Fruit fly (Drosophila melanogaster) whole organism, embryonic: ENCODE results near the gene CG4115.

ENCODE experiments used
- B-H1 ChIP-seq: fragments of 200-800 bp; sonication (Bioruptor generic); IDR thresholded peaks from 3 replicates; pipeline ENCODE4 v1.3.6; 2022; ENCODE audit warnings: missing biosample characterization, missing genetic modification characterization
- CG10274 ChIP-seq: fragments of 200-800 bp; sonication (Bioruptor generic); optimal IDR thresholded peaks from 3 replicates; lab custom pipeline; 2017; ENCODE audit warnings: missing biosample characterization, mild to moderate bottlenecking, missing genetic modification characterization
- CG11085 ChIP-seq: fragments of 200-800 bp; sonication (Bioruptor generic); IDR thresholded peaks from 2 replicates; pipeline ENCODE4 v1.3.6; 2022; ENCODE audit warnings: missing biosample characterization, missing genetic modification characterization
- CG12071 ChIP-seq: fragments of 200-800 bp; sonication (Bioruptor generic); optimal IDR thresholded peaks from 3 replicates; lab custom pipeline; 2018; ENCODE audit warnings: missing biosample characterization, mild to moderate bottlenecking, missing genetic modification characterization
- CG12236 ChIP-seq: fragments of 200-800 bp; sonication (Bioruptor generic); optimal IDR thresholded peaks from 2 replicates; lab custom pipeline; 2016; ENCODE audit warnings: missing biosample characterization, missing genetic modification characterization
- CG12942 ChIP-seq: fragments of 200-800 bp; sonication (Bioruptor generic); optimal IDR thresholded peaks from 3 replicates; lab custom pipeline; 2016; ENCODE audit warnings: missing biosample characterization, missing genetic modification characterization
- CG13624 ChIP-seq: fragments of 200-800 bp; sonication (Bioruptor generic); optimal IDR thresholded peaks from 2 replicates; lab custom pipeline; 2016; ENCODE audit warnings: missing biosample characterization, missing genetic modification characterization
- CG15073 ChIP-seq: fragments of 200-800 bp; sonication (Bioruptor generic); optimal IDR thresholded peaks from 2 replicates; lab custom pipeline; 2016; ENCODE audit warnings: missing biosample characterization, missing genetic modification characterization
- CG17385 ChIP-seq: fragments of 200-800 bp; sonication (Bioruptor generic); optimal IDR thresholded peaks from 3 replicates; lab custom pipeline; 2018; ENCODE audit warnings: missing biosample characterization, mild to moderate bottlenecking, missing genetic modification characterization
- CG2120 ChIP-seq: fragments of 200-800 bp; sonication (Bioruptor generic); optimal IDR thresholded peaks from 3 replicates; lab custom pipeline; 2016; ENCODE audit warnings: missing biosample characterization, missing genetic modification characterization
- CG31441 ChIP-seq: fragments of 200-800 bp; sonication (Bioruptor generic); IDR thresholded peaks from 2 replicates; pipeline ENCODE4 v1.3.6; 2022; ENCODE audit warnings: missing biosample characterization, missing genetic modification characterization
- CG3838 ChIP-seq: fragments of 200-800 bp; sonication (Bioruptor generic); optimal IDR thresholded peaks from 3 replicates; lab custom pipeline; 2016; ENCODE audit warnings: missing biosample characterization, missing genetic modification characterization
- CG42726 ChIP-seq: fragments of 200-800 bp; sonication (Bioruptor generic); IDR thresholded peaks from 2 replicates; pipeline ENCODE4 v1.3.6; 2022; ENCODE audit warnings: missing biosample characterization, missing genetic modification characterization; ENCODE audit not compliant: partially characterized antibody
- CG4820 ChIP-seq: fragments of 200-800 bp; sonication (Bioruptor generic); optimal IDR thresholded peaks from 3 replicates; lab custom pipeline; 2016; ENCODE audit warnings: missing biosample characterization, missing genetic modification characterization
- CG5953 ChIP-seq: fragments of 200-800 bp; sonication (Bioruptor generic); IDR thresholded peaks from 2 replicates; pipeline ENCODE4 v1.3.6; 2022; ENCODE audit warnings: missing biosample characterization, missing genetic modification characterization
- CG6813 ChIP-seq: fragments of 200-800 bp; sonication (Bioruptor generic); optimal IDR thresholded peaks from 2 replicates; lab custom pipeline; 2017; ENCODE audit warnings: missing biosample characterization, missing genetic modification characterization, mild to moderate bottlenecking, moderate library complexity, missing genetic modification reagents
- CG9609 ChIP-seq: fragments of 200-800 bp; sonication (Bioruptor generic); optimal IDR thresholded peaks from 3 replicates; lab custom pipeline; 2016; ENCODE audit warnings: missing biosample characterization, missing genetic modification characterization
- Dp ChIP-seq: fragments of 200-800 bp; sonication (Bioruptor generic); optimal IDR thresholded peaks from 2 replicates; lab custom pipeline; 2018; ENCODE audit warnings: missing biosample characterization, mild to moderate bottlenecking, missing genetic modification characterization, moderate library complexity
- Elba2 ChIP-seq: fragments of 200-800 bp; sonication (Bioruptor generic); optimal IDR thresholded peaks from 3 replicates; lab custom pipeline; 2016; ENCODE audit warnings: missing biosample characterization, missing genetic modification characterization
- Ets65A ChIP-seq: fragments of 200-800 bp; sonication (Bioruptor generic); peaks from one replicate; lab custom pipeline; 2016; ENCODE audit warnings: missing biosample characterization, missing genetic modification characterization
- Fer1 ChIP-seq: fragments of 200-800 bp; sonication (Bioruptor generic); optimal IDR thresholded peaks from 2 replicates; lab custom pipeline; 2017; ENCODE audit warnings: missing biosample characterization, mild to moderate bottlenecking, missing genetic modification characterization
- Hmx ChIP-seq: fragments of 200-800 bp; sonication (Bioruptor generic); optimal IDR thresholded peaks from 2 replicates; lab custom pipeline; 2016; ENCODE audit warnings: missing biosample characterization, missing genetic modification characterization
- Hr39 ChIP-seq: fragments of >200 bp; optimal IDR thresholded peaks from 2 replicates; lab custom pipeline; 2017
- Hsf ChIP-seq: fragments of 200-800 bp; sonication (Bioruptor generic); optimal IDR thresholded peaks from 3 replicates; lab custom pipeline; 2016; ENCODE audit warnings: missing biosample characterization, missing genetic modification characterization
- MBD-R2 ChIP-seq: fragments of 200-800 bp; sonication (Bioruptor generic); IDR thresholded peaks from 2 replicates; pipeline ENCODE4 v1.3.6; 2022; ENCODE audit warnings: missing biosample characterization, missing genetic modification characterization
- NFAT ChIP-seq: fragments of 200-800 bp; sonication (Bioruptor generic); IDR thresholded peaks from 2 replicates; pipeline ENCODE4 v1.3.6; 2022; ENCODE audit warnings: missing biosample characterization, missing genetic modification characterization
- Sin3A ChIP-seq: fragments of >200 bp; optimal IDR thresholded peaks from 2 replicates; lab custom pipeline; 2018
- Spps ChIP-seq: fragments of 200-800 bp; sonication (Bioruptor generic); optimal IDR thresholded peaks from 2 replicates; lab custom pipeline; 2018; ENCODE audit warnings: missing biosample characterization, mild to moderate bottlenecking, missing genetic modification characterization
- Usf ChIP-seq: fragments of 200-800 bp; sonication (Bioruptor generic); optimal IDR thresholded peaks from 2 replicates; lab custom pipeline; 2017; ENCODE audit warnings: missing genotype, missing biosample characterization, missing genetic modification characterization
- ato ChIP-seq: fragments of 200-800 bp; sonication (Bioruptor generic); IDR thresholded peaks from 2 replicates; pipeline ENCODE4 v1.3.6; 2022; ENCODE audit warnings: missing biosample characterization, missing genetic modification characterization; ENCODE audit not compliant: partially characterized antibody
- bab2 ChIP-seq: fragments of 200-800 bp; sonication (Bioruptor generic); optimal IDR thresholded peaks from 2 replicates; lab custom pipeline; 2016; ENCODE audit warnings: missing biosample characterization, missing genetic modification characterization
- bbx ChIP-seq: fragments of 200-800 bp; sonication (Bioruptor generic); IDR thresholded peaks from 2 replicates; pipeline ENCODE4 v1.3.6; 2022; ENCODE audit warnings: missing biosample characterization, missing genetic modification characterization; ENCODE audit not compliant: partially characterized antibody
- bcd ChIP-seq: fragments of 200-800 bp; sonication (Bioruptor generic); optimal IDR thresholded peaks from 2 replicates; lab custom pipeline; 2017; ENCODE audit warnings: missing biosample characterization, mild to moderate bottlenecking, missing genetic modification characterization
- cwo ChIP-seq: fragments of 200-800 bp; sonication (Bioruptor generic); optimal IDR thresholded peaks from 3 replicates; lab custom pipeline; 2017; ENCODE audit warnings: missing biosample characterization, missing genetic modification characterization, mild to moderate bottlenecking, moderate library complexity, missing genetic modification reagents
- en ChIP-seq: fragments of 200-800 bp; sonication (Bioruptor generic); optimal IDR thresholded peaks from 2 replicates; lab custom pipeline; 2016; ENCODE audit warnings: missing biosample characterization, missing genetic modification characterization
- fd64A ChIP-seq: fragments of 200-800 bp; sonication (Bioruptor generic); optimal IDR thresholded peaks from 3 replicates; lab custom pipeline; 2018; ENCODE audit warnings: missing biosample characterization, mild to moderate bottlenecking, missing genetic modification characterization
- fru ChIP-seq: fragments of >200 bp; optimal IDR thresholded peaks from 2 replicates; lab custom pipeline; 2017
- gcm ChIP-seq: fragments of 200-800 bp; sonication (Bioruptor generic); optimal IDR thresholded peaks from 2 replicates; lab custom pipeline; 2019; ENCODE audit warnings: missing biosample characterization, mild to moderate bottlenecking, missing genetic modification characterization, moderate library complexity
- her ChIP-seq: fragments of 200-800 bp; sonication (Bioruptor generic); optimal IDR thresholded peaks from 2 replicates; lab custom pipeline; 2016; ENCODE audit warnings: missing biosample characterization, missing genetic modification characterization
- inv ChIP-seq: fragments of 200-800 bp; sonication (Bioruptor generic); IDR thresholded peaks from 2 replicates; pipeline ENCODE4 v1.3.6; 2022; ENCODE audit warnings: missing biosample characterization, missing genetic modification characterization; ENCODE audit not compliant: partially characterized antibody
- ken ChIP-seq: fragments of 200-800 bp; sonication (Bioruptor generic); IDR thresholded peaks from 3 replicates; pipeline ENCODE4 v1.3.6; 2022; ENCODE audit warnings: missing biosample characterization, missing genetic modification characterization
- lov ChIP-seq, 2 experiments: fragments of 200-800 bp in 1 of 2; fragments of >200 bp in 1 of 2; sonication (Bioruptor generic) in 1 of 2; IDR thresholded peaks in 1 of 2; optimal IDR thresholded peaks in 1 of 2; 2 replicates in 1 of 2; 3 replicates in 1 of 2; pipeline versions ENCODE4 v1.3.6 to Lab custom; 2017 to 2022; ENCODE audit warnings: missing biosample characterization in 1 of 2, missing genetic modification characterization in 1 of 2
- luna ChIP-seq: fragments of 200-800 bp; sonication (Bioruptor generic); optimal IDR thresholded peaks from 2 replicates; lab custom pipeline; 2016; ENCODE audit warnings: missing biosample characterization, missing genetic modification characterization
- nau ChIP-seq: fragments of 200-800 bp; sonication (Bioruptor generic); optimal IDR thresholded peaks from 3 replicates; lab custom pipeline; 2017; ENCODE audit warnings: missing biosample characterization, mild to moderate bottlenecking, missing genetic modification characterization, missing genetic modification reagents
- nmo ChIP-seq: fragments of 200-800 bp; sonication (Bioruptor generic); optimal IDR thresholded peaks from 2 replicates; lab custom pipeline; 2018; ENCODE audit warnings: missing biosample characterization, mild to moderate bottlenecking, missing genetic modification characterization, moderate library complexity
- ro ChIP-seq: fragments of 200-800 bp; sonication (Bioruptor generic); IDR thresholded peaks from 2 replicates; pipeline ENCODE4 v1.3.6; 2022; ENCODE audit warnings: missing biosample characterization, missing genetic modification characterization
- run ChIP-seq: fragments of 200-800 bp; sonication (Bioruptor generic); optimal IDR thresholded peaks from 3 replicates; lab custom pipeline; 2018; ENCODE audit warnings: missing biosample characterization, mild to moderate bottlenecking, missing genetic modification characterization
- salm ChIP-seq: fragments of 200-800 bp; sonication (Bioruptor generic); optimal IDR thresholded peaks from 2 replicates; lab custom pipeline; 2018; ENCODE audit warnings: missing biosample characterization, mild to moderate bottlenecking, missing genetic modification characterization
- tup ChIP-seq: fragments of 200-800 bp; sonication (Bioruptor generic); optimal IDR thresholded peaks from 2 replicates; lab custom pipeline; 2016; ENCODE audit warnings: missing biosample characterization, mild to moderate bottlenecking, missing genetic modification characterization, moderate library complexity
- unpg ChIP-seq: fragments of 200-800 bp; sonication (Bioruptor generic); optimal IDR thresholded peaks from 3 replicates; lab custom pipeline; 2018; ENCODE audit warnings: missing biosample characterization, mild to moderate bottlenecking, missing genetic modification characterization, moderate library complexity
- wor ChIP-seq: fragments of 200-800 bp; sonication (Bioruptor generic); IDR thresholded peaks from 2 replicates; pipeline ENCODE4 v1.3.6; 2022; ENCODE audit warnings: missing biosample characterization, missing genetic modification characterization

CG4115 gene

DNA sequence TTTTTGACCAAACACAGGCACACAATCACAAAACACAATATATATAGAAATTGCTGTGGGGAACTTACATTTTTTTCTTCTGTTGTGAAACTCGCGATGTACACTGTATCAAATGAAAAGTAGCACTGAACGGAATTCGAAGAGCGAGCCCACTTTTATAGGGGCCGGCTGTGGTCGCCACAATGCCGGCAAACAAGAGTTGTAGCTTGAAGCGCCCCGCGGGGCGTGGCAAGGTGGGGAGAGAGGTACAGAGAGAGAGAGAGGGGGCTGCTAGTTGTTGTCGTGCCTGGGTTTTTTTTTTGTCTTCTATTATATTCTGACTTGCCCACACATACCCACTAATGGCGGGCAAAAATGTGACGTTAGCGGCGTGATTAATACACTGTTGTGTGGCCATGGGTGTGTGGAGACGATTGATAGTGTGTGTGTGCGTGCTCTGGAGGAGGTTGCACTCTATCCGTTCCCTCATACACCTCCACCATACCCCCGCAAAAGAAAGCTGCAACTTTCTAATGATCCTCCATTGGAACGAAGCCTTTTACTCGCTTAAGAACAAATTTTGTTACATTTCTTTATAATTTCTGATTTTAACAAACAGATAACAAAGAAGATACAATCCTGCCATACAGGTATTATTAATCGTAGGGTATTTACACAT, 9.5 kb downstream of the CG4115 start, which contains the start of gene GstD1 (continued):
- TF ChIP-seq Ets65A (GFP tag; lab: Kevin White, UChicago) (no peak), Dp (GFP tag; lab: Kevin White, UChicago) (no peak), wor (GFP tag; lab: Robert Waterston, UW) (no peak), CG3838 (GFP tag; lab: Kevin White, UChicago) (no peak), CG10274 (GFP tag; lab: Kevin White, UChicago) (peak; percentile 86), MBD-R2 (GFP tag; lab: Robert Waterston, UW) (no peak), Fer1 (GFP tag; lab: Kevin White, UChicago) (peak; percentile 38), CG42726 (GFP tag; lab: Robert Waterston, UW) (peak; percentile 45; the same call in 1 of the 2 replicates), fru (lab: Kevin White, UChicago) (no peak), CG4820 (GFP tag; lab: Kevin White, UChicago) (peak; percentile 3), CG12942 (no peak), CG11085 (GFP tag; lab: Robert Waterston, UW) (no peak), CG6813 (GFP tag; lab: Kevin White, UChicago) (no peak), bcd (GFP tag; lab: Kevin White, UChicago) (peak; percentile 51), gcm (GFP tag; lab: Kevin White, UChicago) (peak; percentile 33), Hmx (GFP tag; lab: Kevin White, UChicago) (no peak), salm (tag; lab: Kevin White, UChicago) (no peak), NFAT (GFP tag; lab: Robert Waterston, UW) (peak; percentile 79), nmo (GFP tag; lab: Kevin White, UChicago) (peak; percentile 54), CG5953 (GFP tag; lab: Robert Waterston, UW) (no peak), Hsf (GFP tag; lab: Kevin White, UChicago) (no peak), nau (peak; percentile 6), CG9609 (GFP tag; lab: Kevin White, UChicago) (no peak), Usf (peak; percentile 14), CG31441 (GFP tag; lab: Robert Waterston, UW) (no peak), luna (peak; percentile 26), ato (GFP tag; lab: Robert Waterston, UW) (no peak), CG12071 (GFP tag; lab: Kevin White, UChicago) (no peak), CG15073 (no peak), en (GFP tag; lab: Kevin White, UChicago) (no peak), run (tag; lab: Kevin White, UChicago) (no peak), unpg (no peak), ken (no peak), CG17385 (GFP tag; lab: Kevin White, UChicago) (no peak), CG13624 (GFP tag; lab: Kevin White, UChicago) (peak; percentile 21), her (peak; percentile 39), fd64A (GFP tag; lab: Kevin White, UChicago) (no peak), inv (GFP tag; lab: Robert Waterston, UW) (peak; percentile 45; the same call in 1 of the 2 replicates), bbx (GFP tag; lab: Robert Waterston, UW) (0 out of 2 replicates have a peak, but pooled peaks have one; percentile 28), cwo (GFP tag; lab: Kevin White, UChicago) (peak; percentile 47), ro (GFP tag; lab: Robert Waterston, UW) (no peak), bab2 (GFP tag; lab: Kevin White, UChicago) (peak; percentile 51), Hr39 (lab: Kevin White, UChicago) (no peak), Sin3A (lab: Kevin White, UChicago) (no peak), CG12236 (GFP tag; lab: Kevin White, UChicago) (no peak), CG2120 (peak; percentile 75), Elba2 (GFP tag; lab: Kevin White, UChicago) (no peak), lov (optimal IDR thresholded peaks at IDR 0.05; lab: Kevin White, UChicago) (no peak), lov (GFP tag; IDR thresholded peaks at IDR 0.05; lab: Robert Waterston, UW) (0 out of 3 replicates have a peak, but pooled peaks have one; percentile 46), Spps (tag; lab: Kevin White, UChicago) (no peak), tup (no peak), B-H1 (GFP tag; lab: Robert Waterston, UW) (no peak)
